Worm (Caenorhabditis elegans) whole organism, L1 larva: ENCODE results near the gene C01B9.4.
A peak's percentile ranks its signal among the peaks of the same experiment; 100 is the strongest.

Experiments used
- C34B4.2 ChIP-seq: sonication (generic microtip); optimal IDR thresholded peaks from 2 replicates; lab custom pipeline; 2017; ENCODE audit warnings: mild to moderate bottlenecking, missing genetic modification characterization, missing compliant biosample characterization
- ama-1 ChIP-seq: fragments of 150-350 bp; optimal IDR thresholded peaks from 2 replicates; lab custom pipeline; 2014
- ceh-90 ChIP-seq: sonication (generic microtip); optimal IDR thresholded peaks from 2 replicates; lab custom pipeline; 2016; ENCODE audit warnings: missing genetic modification characterization, missing compliant biosample characterization
- lin-13 ChIP-seq: fragments of 150-350 bp; optimal IDR thresholded peaks from 2 replicates; lab custom pipeline; 2014; ENCODE audit warnings: missing biosample characterization, missing genetic modification reagents, missing genetic modification characterization
- lsy-2 ChIP-seq, 2 experiments: fragments of 150-350 bp; optimal IDR thresholded peaks; 2 replicates each; lab custom pipeline; 2014; ENCODE audit warnings: missing biosample characterization in 2 of 2, missing genetic modification characterization in 2 of 2
- mdl-1 ChIP-seq, 2 experiments: fragments of 150-350 bp; optimal IDR thresholded peaks; 2 replicates each; lab custom pipeline; 2014 to 2017; ENCODE audit warnings: missing biosample characterization in 2 of 2, missing genetic modification characterization in 2 of 2, inconsistent platforms in 1 of 2
- nhr-237 ChIP-seq: fragments of 150-350 bp; optimal IDR thresholded peaks from 2 replicates; lab custom pipeline; 2014; ENCODE audit warnings: missing biosample characterization, missing genetic modification characterization
- nhr-28 ChIP-seq: fragments of 150-350 bp; optimal IDR thresholded peaks from 2 replicates; lab custom pipeline; 2014; ENCODE audit warnings: missing biosample characterization, missing genetic modification characterization
- pqm-1 ChIP-seq: sonication (generic microtip); optimal IDR thresholded peaks from 3 replicates; lab custom pipeline; 2017; ENCODE audit warnings: missing biosample characterization, missing genetic modification characterization
- unc-62 ChIP-seq: fragments of 150-350 bp; optimal IDR thresholded peaks from 2 replicates; lab custom pipeline; 2014; ENCODE audit warnings: missing biosample characterization, missing genetic modification reagents, missing genetic modification characterization

- no peak for TF ChIP-seq nhr-28
- TF ChIP-seq nhr-237, result no peak
- no peak for TF ChIP-seq lin-13 (GFP tag; lab: Kevin White, UChicago)
- TF ChIP-seq pqm-1, result no peak
- TF ChIP-seq mdl-1 (tag; optimal IDR thresholded peaks at IDR 0.05; lab: Kevin White, UChicago), result no peak
- peak in 1 of 2 experiments; percentile 34 for TF ChIP-seq lsy-2 (tag; optimal IDR thresholded peaks at IDR 0.05; lab: Kevin White, UChicago)
- no peak for TF ChIP-seq ceh-90 (tag; lab: Kevin White, UChicago)
- no peak for TF ChIP-seq ama-1
- no peak for TF ChIP-seq C34B4.2
- no peak for TF ChIP-seq unc-62 (GFP tag; lab: Kevin White, UChicago)
Measured at ce11 chrII:13739423-13739822, 44.4 kb downstream of the C01B9.4 start.
